Worm (Caenorhabditis elegans) whole organism, dauer: ENCODE data around the gene ceh-37.

Experiments used
- unc-62 ChIP-seq: sonication (generic microtip); optimal IDR thresholded peaks from 2 replicates; lab custom pipeline; 2017; ENCODE audit warnings: missing biosample characterization, missing genetic modification reagents, missing genetic modification characterization

ceh-37 gene

ce11 chrX:14164234-14164633 lies 43.6 kb downstream of the ceh-37 start, which contains the start of gene vha-20:
TSS of gene vha-20 (minus strand) at chrX:14164506.
- no peak for TF ChIP-seq unc-62 (GFP tag; lab: Kevin White, UChicago)

ce11 chrX:14161684-14162347 lies 46.0 kb downstream of the ceh-37 start, which contains the start of gene lgc-25:
TSS of gene lgc-25 (minus strand) at chrX:14161734.
- no peak for TF ChIP-seq unc-62 (GFP tag; lab: Kevin White, UChicago)

ce11 chrX:14156913-14157312 lies 50.9 kb downstream of the ceh-37 start, which contains the start of gene ceh-90:
TSS of gene ceh-90 (minus strand) at chrX:14157013.
- no peak for TF ChIP-seq unc-62 (GFP tag; lab: Kevin White, UChicago)

ce11 chrX:14152644-14153043 lies 55.2 kb downstream of the ceh-37 start:
- no peak for TF ChIP-seq unc-62 (GFP tag; lab: Kevin White, UChicago)

ce11 chrX:14147400-14147799 lies 60.4 kb downstream of the ceh-37 start, which contains the start of gene akt-2:
TSS of gene akt-2 (plus strand) at chrX:14147700.
- TF ChIP-seq unc-62 (GFP tag; lab: Kevin White, UChicago) = no peak
